Worm (Caenorhabditis elegans) whole organism, L4 larva: Measurements from ENCODE around the gene twk-45.

Experiments used
- pqm-1 ChIP-seq: sonication (generic microtip); optimal IDR thresholded peaks from 2 replicates; lab custom pipeline; 2017; ENCODE audit warnings: missing biosample characterization, missing genetic modification characterization
- unc-62 ChIP-seq, 3 experiments: fragments of 150-350 bp in 1 of 3; sonication (generic microtip); optimal IDR thresholded peaks in 2 of 3; peaks in 1 of 3; 1 replicate in 1 of 3; 2 replicates in 2 of 3; lab custom pipeline; 2014 to 2017; ENCODE audit warnings: missing biosample characterization in 3 of 3, missing genetic modification characterization in 3 of 3, missing genetic modification reagents in 3 of 3, missing genotype in 1 of 3
- ztf-7 ChIP-seq: fragments of 150-350 bp; optimal IDR thresholded peaks from 2 replicates; lab custom pipeline; 2014; ENCODE audit warnings: missing biosample characterization, missing genetic modification characterization

twk-45 gene

DNA sequence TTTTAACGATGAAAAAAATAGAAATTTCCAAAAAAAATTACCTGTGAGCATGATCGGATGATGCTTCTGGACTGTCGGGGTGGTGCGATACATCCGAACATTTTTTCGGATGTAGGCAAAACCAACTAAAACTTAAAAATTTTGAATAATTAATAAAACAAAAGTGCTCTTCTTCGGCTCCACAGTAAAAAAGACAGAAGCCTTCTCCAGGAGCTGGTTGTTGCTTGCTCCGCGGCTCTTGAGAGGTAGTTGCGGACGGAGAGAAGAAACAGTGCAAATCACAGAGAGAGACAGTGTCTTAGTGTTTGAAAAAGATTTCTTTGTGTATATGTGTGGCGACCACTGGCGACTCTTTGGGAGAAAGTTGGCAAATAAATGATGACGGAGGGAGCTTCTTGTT lies 45.4 kb downstream of the twk-45 start, which contains the start of gene gldi-9 (continued):
- no peak for TF ChIP-seq ztf-7 (tag; lab: Kevin White, UChicago)

DNA sequence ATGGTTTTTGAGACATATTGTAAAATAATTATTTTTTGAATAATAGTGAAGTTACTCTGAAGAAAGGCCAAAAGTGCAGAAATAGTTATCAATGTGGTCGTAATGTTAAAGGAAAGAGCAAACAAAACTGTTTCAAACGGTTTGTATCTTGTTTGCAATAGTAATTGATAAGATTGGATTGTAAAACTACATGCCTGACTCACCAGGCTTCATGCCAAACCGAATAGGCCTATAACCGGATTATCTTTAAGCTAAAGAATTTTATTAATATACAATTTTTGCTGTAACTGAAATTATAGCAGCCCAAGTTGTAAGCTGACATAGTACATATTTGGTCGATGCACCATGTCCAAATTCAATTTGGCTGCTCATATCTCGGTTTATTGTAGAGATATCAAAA lies 55.1 kb downstream of the twk-45 start, which contains the start of gene Y71H2AM.14:
Gene Y71H2AM.14, minus strand, starts transcription at position 101 of the 400 bp plus-strand sequence.
- TF ChIP-seq unc-62 (GFP tag; optimal IDR thresholded peaks at IDR 0.05 in 1 of 2; lab: Kevin White, UChicago) (no peak), unc-62 (tag; optimal IDR thresholded peaks at IDR 0.05; lab: Kevin White, UChicago) (no peak), pqm-1 (tag; lab: Kevin White, UChicago) (peak; percentile 43)
